Worm (Caenorhabditis elegans) whole organism, early embryonic: ENCODE measurements around the gene C14C11.7.

Experiments used
- B0310.2 ChIP-seq: sonication (generic microtip); optimal IDR thresholded peaks from 2 replicates; lab custom pipeline; 2016; ENCODE audit warnings: mild to moderate bottlenecking, missing genetic modification characterization, missing compliant biosample characterization
- F13C5.2 ChIP-seq: sonication (generic microtip); optimal IDR thresholded peaks from 2 replicates; lab custom pipeline; 2017; ENCODE audit warnings: mild to moderate bottlenecking, missing genetic modification characterization, inconsistent platforms, missing compliant biosample characterization
- aly-1 ChIP-seq: sonication (generic microtip); optimal IDR thresholded peaks from 2 replicates; lab custom pipeline; 2016; ENCODE audit warnings: missing genetic modification characterization, missing compliant biosample characterization
- ama-1 ChIP-seq: fragments of 150-350 bp; optimal IDR thresholded peaks from 2 replicates; lab custom pipeline; 2014
- ceh-13 ChIP-seq: fragments of 200-800 bp; sonication (Bioruptor generic); optimal IDR thresholded peaks from 2 replicates; lab custom pipeline; 2018; ENCODE audit warnings: mild to moderate bottlenecking, missing genetic modification characterization, missing compliant biosample characterization
- ceh-36 ChIP-seq: sonication (generic microtip); optimal IDR thresholded peaks from 2 replicates; lab custom pipeline; 2016; ENCODE audit warnings: missing genetic modification characterization, inconsistent platforms, missing compliant biosample characterization
- ets-7 ChIP-seq: sonication (generic microtip); optimal IDR thresholded peaks from 2 replicates; lab custom pipeline; 2016; ENCODE audit warnings: missing genotype, missing genetic modification characterization, missing compliant biosample characterization
- flt-1 ChIP-seq: fragments of 200-800 bp; sonication (Bioruptor generic); IDR thresholded peaks from 2 replicates; pipeline ENCODE4 v1.3.6; 2022; ENCODE audit warnings: missing genetic modification characterization, missing compliant biosample characterization
- hmbx-1 ChIP-seq: sonication (generic microtip); optimal IDR thresholded peaks from 2 replicates; lab custom pipeline; 2016; ENCODE audit warnings: mild to moderate bottlenecking, missing genetic modification characterization, missing compliant biosample characterization
- hmg-4 ChIP-seq: fragments of 200-800 bp; sonication (Bioruptor generic); optimal IDR thresholded peaks from 2 replicates; lab custom pipeline; 2018; ENCODE audit warnings: mild to moderate bottlenecking, missing genetic modification characterization, missing compliant biosample characterization
- hnd-1 ChIP-seq: sonication (generic microtip); optimal IDR thresholded peaks from 2 replicates; lab custom pipeline; 2016; ENCODE audit warnings: missing genetic modification characterization, missing compliant biosample characterization
- pes-1 ChIP-seq: fragments of 200-800 bp; sonication (Bioruptor generic); IDR thresholded peaks from 2 replicates; pipeline ENCODE4 v1.3.6; 2022; ENCODE audit warnings: missing genetic modification reagents, missing genetic modification characterization, missing compliant biosample characterization
- scrt-1 ChIP-seq: fragments of 200-800 bp; sonication (Bioruptor generic); IDR thresholded peaks from 2 replicates; pipeline ENCODE4 v1.3.6; 2022; ENCODE audit warnings: missing genetic modification characterization, missing compliant biosample characterization
- sea-1 ChIP-seq: fragments of 200-800 bp; sonication (Bioruptor generic); conservative IDR thresholded peaks from 2 replicates; pipeline ENCODE4 v1.3.6; 2022; ENCODE audit warnings: missing genetic modification characterization, missing compliant biosample characterization
- tbx-11 ChIP-seq: fragments of 200-800 bp; sonication (Bioruptor generic); IDR thresholded peaks from 2 replicates; pipeline ENCODE4 v1.3.6; 2022; ENCODE audit warnings: missing genetic modification characterization, missing compliant biosample characterization
- tbx-37 ChIP-seq: fragments of 200-800 bp; sonication (Bioruptor generic); conservative IDR thresholded peaks from 2 replicates; pipeline ENCODE4 v1.3.6; 2022; ENCODE audit warnings: missing genetic modification reagents, missing genetic modification characterization, missing compliant biosample characterization
- tra-4 ChIP-seq: sonication (generic microtip); optimal IDR thresholded peaks from 2 replicates; lab custom pipeline; 2017; ENCODE audit warnings: missing genetic modification characterization, missing compliant biosample characterization

C14C11.7 gene

ce11 chrV:5687115-5687979 is 21.5 kb upstream of the C14C11.7 start, which contains the start of gene F25B4.7:
Gene F25B4.7, minus strand, starts transcription at chrV:5687226.
- TF ChIP-seq hmg-4 (GFP tag; lab: Kevin White, UChicago) (no peak), tra-4 (tag; lab: Kevin White, UChicago) (no peak), ama-1 (lab: Kevin White, UChicago) (no peak), ets-7 (tag; lab: Kevin White, UChicago) (no peak), sea-1 (GFP tag; lab: Robert Waterston, UW) (no peak), aly-1 (tag; lab: Kevin White, UChicago) (no peak), ceh-36 (tag; lab: Kevin White, UChicago) (no peak), scrt-1 (no peak)

- no peak for TF ChIP-seq tra-4 (tag; lab: Kevin White, UChicago)
- TF ChIP-seq pes-1 = 0 out of 2 replicates have a peak, but pooled peaks have one; percentile 50
- TF ChIP-seq F13C5.2 (tag; lab: Kevin White, UChicago) = peak; percentile 42
- TF ChIP-seq ceh-13 = no peak
Measured at ce11 chrV:5684534-5684933, 18.6 kb upstream of the C14C11.7 start, which contains the start of the genes hmgs-1 and F25B4.4. Gene hmgs-1, minus strand, starts transcription at chrV:5684589. Gene F25B4.4, plus strand, starts transcription at chrV:5684873.

DNA sequence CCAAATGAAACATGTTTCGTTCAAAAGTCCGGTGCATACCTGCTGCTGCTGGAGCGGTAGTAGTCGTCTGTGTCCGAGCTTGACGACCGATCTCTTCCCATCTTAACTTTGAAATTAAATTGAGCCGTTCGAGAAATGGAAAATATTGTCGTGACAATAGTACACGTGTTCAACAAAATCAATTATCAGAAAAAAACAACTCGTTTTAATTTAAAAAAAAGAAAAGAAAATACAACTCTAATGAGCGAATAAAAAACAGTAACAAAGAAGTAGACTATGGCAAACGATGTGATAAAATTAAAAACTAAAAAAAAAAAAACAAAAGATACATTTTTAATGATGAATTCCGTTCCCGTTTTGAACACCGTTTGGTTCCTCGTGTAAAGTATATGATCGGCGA is 16.6 kb upstream of the C14C11.7 start, which contains the start of gene prp-39:
Gene prp-39 (minus strand): TSS at position 101 of the 400 bp plus-strand sequence.
- TF ChIP-seq tbx-37 (GFP tag; lab: Robert Waterston, UW) = no peak
- TF ChIP-seq tbx-11 (GFP tag; lab: Robert Waterston, UW) = no peak
- TF ChIP-seq hmg-4 (GFP tag; lab: Kevin White, UChicago) = no peak
- no peak for TF ChIP-seq scrt-1
- no peak for TF ChIP-seq hmbx-1 (tag; lab: Kevin White, UChicago)
- TF ChIP-seq sea-1 (GFP tag; lab: Robert Waterston, UW) = no peak
- no peak for TF ChIP-seq pes-1
- TF ChIP-seq ets-7 (tag; lab: Kevin White, UChicago) = no peak
- TF ChIP-seq flt-1 (GFP tag; lab: Robert Waterston, UW) = no peak
- TF ChIP-seq ama-1 (lab: Kevin White, UChicago) = no peak
- TF ChIP-seq hnd-1 (tag; lab: Kevin White, UChicago) = no peak
- no peak for TF ChIP-seq aly-1 (tag; lab: Kevin White, UChicago)
- no peak for TF ChIP-seq ceh-13
- no peak for TF ChIP-seq F13C5.2 (tag; lab: Kevin White, UChicago)
- no peak for TF ChIP-seq tra-4 (tag; lab: Kevin White, UChicago)
- no peak for TF ChIP-seq B0310.2 (tag; lab: Kevin White, UChicago)
- no peak for TF ChIP-seq ceh-36 (tag; lab: Kevin White, UChicago)

DNA sequence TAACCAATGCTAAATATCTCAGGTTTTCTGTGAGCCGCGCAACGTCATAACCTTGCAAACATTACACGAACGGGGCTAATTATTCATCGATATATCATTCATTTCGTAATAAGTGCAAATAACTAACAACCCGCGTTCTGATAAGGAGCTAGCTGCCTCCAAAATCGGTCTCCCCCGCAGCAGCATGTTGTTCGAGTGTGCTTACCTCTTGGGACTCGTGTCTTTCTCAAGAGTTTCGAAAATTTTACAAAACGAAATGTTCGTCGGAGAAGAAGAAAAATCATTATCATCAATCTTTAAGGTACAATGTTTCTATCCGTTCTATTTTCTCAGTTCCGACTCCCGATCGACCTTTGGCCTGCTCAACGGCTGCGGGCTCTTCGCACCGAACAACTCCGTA is 12.1 kb upstream of the C14C11.7 start:
- TF ChIP-seq ama-1 (lab: Kevin White, UChicago) (no peak), hnd-1 (tag; lab: Kevin White, UChicago) (no peak), hmg-4 (GFP tag; lab: Kevin White, UChicago) (no peak), sea-1 (GFP tag; lab: Robert Waterston, UW) (no peak), tbx-37 (GFP tag; lab: Robert Waterston, UW) (no peak), tra-4 (tag; lab: Kevin White, UChicago) (no peak), ceh-13 (no peak), scrt-1 (no peak), aly-1 (tag; lab: Kevin White, UChicago) (no peak), pes-1 (no peak), B0310.2 (tag; lab: Kevin White, UChicago) (no peak), hmbx-1 (tag; lab: Kevin White, UChicago) (no peak), tbx-11 (GFP tag; lab: Robert Waterston, UW) (no peak), flt-1 (GFP tag; lab: Robert Waterston, UW) (no peak), ets-7 (tag; lab: Kevin White, UChicago) (no peak)

ce11 chrV:5676011-5676410 is 10.1 kb upstream of the C14C11.7 start, which contains the start of gene pqn-13:
Gene pqn-13, minus strand, starts transcription at chrV:5676111.
- TF ChIP-seq ceh-13 = no peak
- no peak for TF ChIP-seq ama-1 (lab: Kevin White, UChicago)
- TF ChIP-seq ceh-36 (tag; lab: Kevin White, UChicago) = no peak
- TF ChIP-seq hnd-1 (tag; lab: Kevin White, UChicago) = no peak
- TF ChIP-seq F13C5.2 (tag; lab: Kevin White, UChicago) = no peak
- TF ChIP-seq hmbx-1 (tag; lab: Kevin White, UChicago) = no peak
- TF ChIP-seq sea-1 (GFP tag; lab: Robert Waterston, UW) = no peak

ce11 chrV:5672270-5672669 is 6.4 kb upstream of the C14C11.7 start:
- no peak for TF ChIP-seq ceh-36 (tag; lab: Kevin White, UChicago)
- TF ChIP-seq hmbx-1 (tag; lab: Kevin White, UChicago) = no peak

- TF ChIP-seq ceh-13 (no peak), F13C5.2 (tag; lab: Kevin White, UChicago) (no peak), hmg-4 (GFP tag; lab: Kevin White, UChicago) (no peak), flt-1 (GFP tag; lab: Robert Waterston, UW) (no peak), B0310.2 (tag; lab: Kevin White, UChicago) (no peak), sea-1 (GFP tag; lab: Robert Waterston, UW) (no peak), tra-4 (tag; lab: Kevin White, UChicago) (no peak), scrt-1 (no peak), tbx-37 (GFP tag; lab: Robert Waterston, UW) (no peak), pes-1 (no peak), ama-1 (lab: Kevin White, UChicago) (no peak), tbx-11 (GFP tag; lab: Robert Waterston, UW) (no peak), hmbx-1 (tag; lab: Kevin White, UChicago) (no peak), ets-7 (tag; lab: Kevin White, UChicago) (no peak), hnd-1 (tag; lab: Kevin White, UChicago) (no peak), aly-1 (tag; lab: Kevin White, UChicago) (no peak), ceh-36 (tag; lab: Kevin White, UChicago) (no peak)
Measured at ce11 chrV:5668968-5669367, 3.1 kb upstream of the C14C11.7 start.
